Fruit fly (Drosophila melanogaster) whole organism, adult: Measurements from ENCODE around the gene Cortactin.

ENCODE experiments used
- CG11617 ChIP-seq: fragments of 200-800 bp; sonication (Bioruptor generic); optimal IDR thresholded peaks from 2 replicates; lab custom pipeline; 2017; ENCODE audit warnings: mild to moderate bottlenecking, missing biosample characterization, missing genetic modification reagents, missing genetic modification characterization
- CG12768 ChIP-seq: fragments of 200-800 bp; sonication (Bioruptor generic); optimal IDR thresholded peaks from 2 replicates; lab custom pipeline; 2017; ENCODE audit warnings: missing biosample characterization, missing genetic modification characterization, mild to moderate bottlenecking, moderate library complexity, missing genetic modification reagents
- CG14711 ChIP-seq: fragments of 200-800 bp; sonication (Bioruptor generic); optimal IDR thresholded peaks from 2 replicates; lab custom pipeline; 2018; ENCODE audit warnings: missing biosample characterization, mild to moderate bottlenecking, missing genetic modification characterization, moderate library complexity
- CG1620 ChIP-seq: fragments of 200-800 bp; sonication (Bioruptor generic); optimal IDR thresholded peaks from 2 replicates; lab custom pipeline; 2016; ENCODE audit warnings: missing biosample characterization, missing genetic modification characterization
- CG33017 ChIP-seq: fragments of 200-800 bp; sonication (Bioruptor generic); optimal IDR thresholded peaks from 2 replicates; lab custom pipeline; 2018; ENCODE audit warnings: missing biosample characterization, mild to moderate bottlenecking, missing genetic modification characterization, moderate library complexity
- CG5204 ChIP-seq: fragments of 200-800 bp; sonication (Bioruptor generic); optimal IDR thresholded peaks from 2 replicates; lab custom pipeline; 2016; ENCODE audit warnings: missing biosample characterization, missing genetic modification characterization
- CG7045 ChIP-seq: fragments of 200-800 bp; sonication (Bioruptor generic); optimal IDR thresholded peaks from 2 replicates; lab custom pipeline; 2017; ENCODE audit warnings: missing biosample characterization, mild to moderate bottlenecking, missing genetic modification characterization
- CG7101 ChIP-seq: fragments of 200-800 bp; sonication (Bioruptor generic); optimal IDR thresholded peaks from 2 replicates; lab custom pipeline; 2018; ENCODE audit warnings: missing biosample characterization, mild to moderate bottlenecking, missing genetic modification characterization, moderate library complexity
- Clk ChIP-seq: fragments of 200-800 bp; sonication (Bioruptor generic); optimal IDR thresholded peaks from 2 replicates; lab custom pipeline; 2017; ENCODE audit warnings: missing biosample characterization, missing genetic modification characterization
- Crg-1 ChIP-seq: fragments of 200-800 bp; sonication (Bioruptor generic); optimal IDR thresholded peaks from 2 replicates; lab custom pipeline; 2016; ENCODE audit warnings: missing biosample characterization, missing genetic modification characterization
- Hr96 ChIP-seq: fragments of 200-800 bp; sonication (Bioruptor generic); optimal IDR thresholded peaks from 2 replicates; lab custom pipeline; 2016; ENCODE audit warnings: missing biosample characterization, missing genetic modification characterization
- Mnt ChIP-seq: fragments of 200-800 bp; sonication (Bioruptor generic); optimal IDR thresholded peaks from 2 replicates; lab custom pipeline; 2016; ENCODE audit warnings: missing biosample characterization, mild to moderate bottlenecking, missing genetic modification characterization
- bab1 ChIP-seq: fragments of 200-800 bp; sonication (Bioruptor generic); optimal IDR thresholded peaks from 3 replicates; lab custom pipeline; 2019; ENCODE audit warnings: missing biosample characterization, mild to moderate bottlenecking, missing genetic modification characterization, moderate library complexity
- cic ChIP-seq: fragments of 200-800 bp; sonication (Bioruptor generic); optimal IDR thresholded peaks from 2 replicates; lab custom pipeline; 2017; ENCODE audit warnings: missing biosample characterization, mild to moderate bottlenecking, missing genetic modification characterization, moderate library complexity
- cnc ChIP-seq, 2 experiments: fragments of >200 bp; optimal IDR thresholded peaks; 2 replicates each; lab custom pipeline; 2017
- kay ChIP-seq: fragments of 200-800 bp; sonication (Bioruptor generic); peaks from one replicate; lab custom pipeline; 2016; ENCODE audit warnings: missing biosample characterization, missing genetic modification characterization, borderline replicate concordance
- ovo ChIP-seq: fragments of 200-800 bp; sonication (Bioruptor generic); optimal IDR thresholded peaks from 2 replicates; lab custom pipeline; 2016; ENCODE audit warnings: missing biosample characterization, missing genetic modification characterization
- pad ChIP-seq: fragments of 200-800 bp; sonication (Bioruptor generic); optimal IDR thresholded peaks from 3 replicates; lab custom pipeline; 2017; ENCODE audit warnings: missing biosample characterization, missing genetic modification characterization, mild to moderate bottlenecking, moderate library complexity, missing genetic modification reagents
- tj ChIP-seq: fragments of 200-800 bp; sonication (Bioruptor generic); optimal IDR thresholded peaks from 3 replicates; lab custom pipeline; 2017; ENCODE audit warnings: missing biosample characterization, mild to moderate bottlenecking, missing genetic modification characterization, moderate library complexity
- toe ChIP-seq: fragments of 200-800 bp; sonication (Bioruptor generic); optimal IDR thresholded peaks from 2 replicates; lab custom pipeline; 2016; ENCODE audit warnings: missing biosample characterization, missing genetic modification characterization

Cortactin gene

dm6 chr3R:21077577-21077976 lies 13.3 kb upstream of the Cortactin start:
- TF ChIP-seq ovo (GFP tag; lab: Kevin White, UChicago) = no peak
- no peak for TF ChIP-seq CG5204
- no peak for TF ChIP-seq CG14711 (tag; lab: Kevin White, UChicago)
- TF ChIP-seq kay (GFP tag; lab: Kevin White, UChicago) = no peak
- TF ChIP-seq Clk (GFP tag; lab: Kevin White, UChicago) = no peak
- TF ChIP-seq cnc (optimal IDR thresholded peaks at IDR 0.05; lab: Kevin White, UChicago) = no peak
- no peak for TF ChIP-seq toe (GFP tag; lab: Kevin White, UChicago)
- no peak for TF ChIP-seq CG7045 (GFP tag; lab: Kevin White, UChicago)

- TF ChIP-seq CG33017 (tag; lab: Kevin White, UChicago) (no peak), kay (GFP tag; lab: Kevin White, UChicago) (no peak), bab1 (GFP tag; lab: Kevin White, UChicago) (no peak), toe (GFP tag; lab: Kevin White, UChicago) (no peak), cic (GFP tag; lab: Kevin White, UChicago) (no peak), cnc (optimal IDR thresholded peaks at IDR 0.05; lab: Kevin White, UChicago) (no peak), CG12768 (GFP tag; lab: Kevin White, UChicago) (no peak), ovo (GFP tag; lab: Kevin White, UChicago) (no peak), CG7101 (no peak)
These were observed 9.4 kb upstream of the Cortactin start, which contains the start of gene dmrt93B for dm6 chr3R:21073707-21074106. TSS of gene dmrt93B (plus strand) at chr3R:21074007.

dm6 chr3R:21073141-21073540 lies 8.9 kb upstream of the Cortactin start, which contains the start of gene r-l:
TSS of gene r-l (minus strand) at chr3R:21073319.
- TF ChIP-seq Mnt (GFP tag; lab: Kevin White, UChicago) = peak; percentile 67
- peak; percentile 64 for TF ChIP-seq bab1 (GFP tag; lab: Kevin White, UChicago)
- TF ChIP-seq CG33017 (tag; lab: Kevin White, UChicago) = no peak
- TF ChIP-seq CG7101 = peak; percentile 6

DNA sequence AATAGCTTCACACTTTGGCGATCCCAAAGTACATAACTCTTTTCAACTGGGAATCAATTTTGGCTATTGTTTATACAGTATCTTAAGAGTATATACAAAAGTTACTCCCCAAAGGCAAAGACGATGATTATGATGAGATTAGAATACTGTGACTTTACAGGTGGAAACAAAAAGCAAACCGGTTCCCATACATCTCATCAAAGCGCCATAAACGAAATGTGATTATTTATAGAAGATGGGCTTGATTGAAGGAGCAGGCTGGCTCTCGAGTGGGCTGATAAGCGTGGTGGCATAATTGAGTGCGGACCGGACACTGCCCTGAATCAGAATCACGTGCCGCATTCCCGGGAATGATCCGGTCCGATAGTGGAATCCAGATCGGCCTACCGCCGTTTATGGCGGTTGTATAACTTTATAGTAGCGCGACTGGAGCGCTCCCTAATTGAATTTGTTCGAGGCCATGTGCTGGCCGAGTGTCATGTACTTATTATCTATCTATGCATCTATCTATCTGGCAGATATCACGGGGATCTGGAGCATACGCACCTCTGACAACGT lies 7.8 kb upstream of the Cortactin start:
- TF ChIP-seq Hr96 (GFP tag; lab: Kevin White, UChicago) (no peak), kay (GFP tag; lab: Kevin White, UChicago) (no peak), CG14711 (tag; lab: Kevin White, UChicago) (no peak), CG11617 (GFP tag; lab: Kevin White, UChicago) (no peak), tj (GFP tag; lab: Kevin White, UChicago) (no peak)

dm6 chr3R:21071312-21071711 lies 7.0 kb upstream of the Cortactin start:
- TF ChIP-seq CG1620 (GFP tag; lab: Kevin White, UChicago) (no peak), cnc (optimal IDR thresholded peaks at IDR 0.05; lab: Kevin White, UChicago) (no peak), CG5204 (no peak), ovo (GFP tag; lab: Kevin White, UChicago) (no peak), CG7101 (no peak), tj (GFP tag; lab: Kevin White, UChicago) (no peak), pad (GFP tag; lab: Kevin White, UChicago) (no peak), CG12768 (GFP tag; lab: Kevin White, UChicago) (no peak), cic (GFP tag; lab: Kevin White, UChicago) (no peak), Crg-1 (GFP tag; lab: Kevin White, UChicago) (no peak), CG14711 (tag; lab: Kevin White, UChicago) (no peak), Hr96 (GFP tag; lab: Kevin White, UChicago) (no peak), toe (GFP tag; lab: Kevin White, UChicago) (no peak), CG7045 (GFP tag; lab: Kevin White, UChicago) (no peak), CG11617 (GFP tag; lab: Kevin White, UChicago) (no peak), CG33017 (tag; lab: Kevin White, UChicago) (no peak)

dm6 chr3R:21069742-21070141 lies 5.5 kb upstream of the Cortactin start:
- TF ChIP-seq CG7045 (GFP tag; lab: Kevin White, UChicago) = no peak
- TF ChIP-seq kay (GFP tag; lab: Kevin White, UChicago) = peak; percentile 17

- TF ChIP-seq tj (GFP tag; lab: Kevin White, UChicago) (no peak), kay (GFP tag; lab: Kevin White, UChicago) (peak; percentile 63)
These were observed 3.3 kb upstream of the Cortactin start for dm6 chr3R:21067543-21067942.
